Worm (Caenorhabditis elegans) whole organism, young adult: ENCODE measurements around the gene ZK455.5.

Experiments
- B0019.2 ChIP-seq: fragments of 200-800 bp; sonication (Bioruptor generic); conservative IDR thresholded peaks from 2 replicates; pipeline ENCODE4 v1.3.6; 2022; ENCODE audit warnings: missing genetic modification reagents, missing genetic modification characterization, missing compliant biosample characterization
- B0035.1 ChIP-seq: sonication (generic microtip); optimal IDR thresholded peaks from 2 replicates; lab custom pipeline; 2016; ENCODE audit warnings: missing genetic modification characterization, mild to moderate bottlenecking, missing compliant biosample characterization, missing genotype, missing genetic modification reagents
- F22D6.2 ChIP-seq: sonication (generic microtip); optimal IDR thresholded peaks from 2 replicates; lab custom pipeline; 2016; ENCODE audit warnings: mild to moderate bottlenecking, missing genetic modification characterization, missing compliant biosample characterization
- F39B2.1 ChIP-seq: fragments of 200-800 bp; sonication (Bioruptor generic); IDR thresholded peaks from 2 replicates; pipeline ENCODE4 v1.3.6; 2022; ENCODE audit warnings: missing genetic modification reagents, missing genetic modification characterization, missing compliant biosample characterization
- F52B5.7 ChIP-seq: sonication (generic microtip); optimal IDR thresholded peaks from 2 replicates; lab custom pipeline; 2016; ENCODE audit warnings: mild to moderate bottlenecking, missing genetic modification characterization, missing compliant biosample characterization
- F55B11.4 ChIP-seq: sonication (generic microtip); optimal IDR thresholded peaks from 2 replicates; lab custom pipeline; 2016; ENCODE audit warnings: missing compliant biosample characterization, missing genetic modification characterization, borderline replicate concordance; ENCODE audit not compliant: insufficient read depth
- Y53F4B.3 ChIP-seq: fragments of 200-800 bp; sonication (Bioruptor generic); IDR thresholded peaks from 2 replicates; pipeline ENCODE4 v1.3.6; 2022; ENCODE audit warnings: missing genetic modification reagents, missing genetic modification characterization, missing compliant biosample characterization
- Y56A3A.18 ChIP-seq: fragments of 200-800 bp; sonication (Bioruptor generic); IDR thresholded peaks from 2 replicates; pipeline ENCODE4 v1.3.6; 2022; ENCODE audit warnings: missing genetic modification reagents, missing genetic modification characterization, missing compliant biosample characterization
- akir-1 ChIP-seq: fragments of 200-800 bp; sonication (Bioruptor generic); optimal IDR thresholded peaks from 2 replicates; lab custom pipeline; 2018; ENCODE audit warnings: mild to moderate bottlenecking, missing genetic modification characterization, moderate library complexity, missing compliant biosample characterization
- aptf-2 ChIP-seq: fragments of 200-800 bp; sonication (Bioruptor generic); conservative IDR thresholded peaks from 2 replicates; pipeline ENCODE4 v1.3.6; 2022; ENCODE audit warnings: missing genetic modification reagents, missing genetic modification characterization, missing compliant biosample characterization
- bed-2 ChIP-seq: fragments of 200-800 bp; sonication (Bioruptor generic); IDR thresholded peaks from 2 replicates; pipeline ENCODE4 v1.3.6; 2022; ENCODE audit warnings: missing genetic modification reagents, missing genetic modification characterization, missing compliant biosample characterization
- cebp-1 ChIP-seq, 2 experiments: fragments of 200-800 bp in 1 of 2; sonication (Bioruptor generic) in 1 of 2; sonication (generic microtip) in 1 of 2; IDR thresholded peaks in 1 of 2; optimal IDR thresholded peaks in 1 of 2; 2 replicates each; pipeline versions ENCODE4 v1.3.6 to Lab custom; 2017 to 2022; ENCODE audit warnings: missing compliant biosample characterization in 2 of 2, missing genetic modification characterization in 2 of 2, mild to moderate bottlenecking in 1 of 2, missing genetic modification reagents in 1 of 2, moderate library complexity in 1 of 2
- cebp-2 ChIP-seq: fragments of 200-800 bp; sonication (Bioruptor generic); IDR thresholded peaks from 2 replicates; pipeline ENCODE4 v1.3.6; 2022; ENCODE audit warnings: missing genetic modification characterization, missing compliant biosample characterization
- ceh-40 ChIP-seq: fragments of 200-800 bp; sonication (Bioruptor generic); IDR thresholded peaks from 2 replicates; pipeline ENCODE4 v1.3.6; 2022; ENCODE audit warnings: missing genetic modification characterization, missing compliant biosample characterization
- chd-7 ChIP-seq: sonication (generic microtip); optimal IDR thresholded peaks from 2 replicates; lab custom pipeline; 2016; ENCODE audit warnings: mild to moderate bottlenecking, missing genetic modification characterization, moderate library complexity, missing compliant biosample characterization
- die-1 ChIP-seq: sonication (generic microtip); optimal IDR thresholded peaks from 2 replicates; lab custom pipeline; 2016; ENCODE audit warnings: missing genotype, mild to moderate bottlenecking, missing genetic modification characterization, missing compliant biosample characterization
- dpff-1 ChIP-seq: sonication (generic microtip); optimal IDR thresholded peaks from 2 replicates; lab custom pipeline; 2017; ENCODE audit warnings: mild to moderate bottlenecking, missing genetic modification characterization, missing compliant biosample characterization
- egl-44 ChIP-seq: fragments of 200-800 bp; sonication (Bioruptor generic); IDR thresholded peaks from 2 replicates; pipeline ENCODE4 v1.3.6; 2022; ENCODE audit warnings: missing genetic modification reagents, missing genetic modification characterization, missing compliant biosample characterization
- ets-4 ChIP-seq: fragments of 200-800 bp; sonication (Bioruptor generic); optimal IDR thresholded peaks from 2 replicates; lab custom pipeline; 2018; ENCODE audit warnings: mild to moderate bottlenecking, missing genetic modification characterization, missing compliant biosample characterization
- gei-17 ChIP-seq: fragments of 200-800 bp; sonication (Bioruptor generic); optimal IDR thresholded peaks from 2 replicates; lab custom pipeline; 2018; ENCODE audit warnings: mild to moderate bottlenecking, missing genetic modification characterization, missing compliant biosample characterization
- hmg-1.2 ChIP-seq: fragments of 200-800 bp; sonication (Bioruptor generic); IDR thresholded peaks from 2 replicates; pipeline ENCODE4 v1.3.6; 2022; ENCODE audit warnings: missing genetic modification reagents, missing genetic modification characterization, missing compliant biosample characterization
- hsf-1 ChIP-seq: fragments of 200-800 bp; sonication (Bioruptor generic); IDR thresholded peaks from 2 replicates; pipeline ENCODE4 v1.3.6; 2022; ENCODE audit warnings: missing genetic modification reagents, missing genetic modification characterization, missing compliant biosample characterization
- lag-1 ChIP-seq: fragments of 200-800 bp; sonication (Bioruptor generic); IDR thresholded peaks from 2 replicates; pipeline ENCODE4 v1.3.6; 2022; ENCODE audit warnings: missing genetic modification reagents, missing genetic modification characterization, missing compliant biosample characterization
- let-607 ChIP-seq, 2 experiments: fragments of 200-800 bp in 1 of 2; sonication (Bioruptor generic) in 1 of 2; sonication (generic microtip) in 1 of 2; optimal IDR thresholded peaks; 2 replicates each; lab custom pipeline; 2016 to 2018; ENCODE audit warnings: mild to moderate bottlenecking in 2 of 2, missing compliant biosample characterization in 2 of 2, missing genetic modification characterization in 2 of 2, moderate library complexity in 2 of 2, missing genotype in 1 of 2
- lin-26 ChIP-seq: fragments of 200-800 bp; sonication (Bioruptor generic); IDR thresholded peaks from 2 replicates; pipeline ENCODE4 v1.3.6; 2022; ENCODE audit warnings: missing genetic modification reagents, missing genetic modification characterization, missing compliant biosample characterization
- lin-35 ChIP-seq, 3 experiments: fragments of 150-350 bp in 2 of 3; sonication (generic microtip) in 1 of 3; optimal IDR thresholded peaks; 2 replicates each; lab custom pipeline; 2014 to 2018; ENCODE audit warnings: missing biosample characterization in 3 of 3, missing genetic modification characterization in 3 of 3, missing genetic modification reagents in 3 of 3
- lir-1 ChIP-seq: fragments of 200-800 bp; sonication (Bioruptor generic); conservative IDR thresholded peaks from 2 replicates; pipeline ENCODE4 v1.3.6; 2022; ENCODE audit warnings: missing genetic modification reagents, missing genetic modification characterization, missing compliant biosample characterization
- madf-8 ChIP-seq: fragments of 200-800 bp; sonication (Bioruptor generic); conservative IDR thresholded peaks from 2 replicates; pipeline ENCODE4 v1.3.6; 2022; ENCODE audit warnings: missing genetic modification reagents, missing genetic modification characterization, missing compliant biosample characterization
- nfyb-1 ChIP-seq: fragments of 200-800 bp; sonication (Bioruptor generic); IDR thresholded peaks from 2 replicates; pipeline ENCODE4 v1.3.6; 2022; ENCODE audit warnings: missing genetic modification reagents, missing genetic modification characterization, missing compliant biosample characterization
- nhr-120 ChIP-seq: fragments of 200-800 bp; sonication (Bioruptor generic); IDR thresholded peaks from 2 replicates; pipeline ENCODE4 v1.3.6; 2022; ENCODE audit warnings: missing genetic modification characterization, missing compliant biosample characterization
- nhr-27 ChIP-seq: fragments of 200-800 bp; sonication (Bioruptor generic); optimal IDR thresholded peaks from 2 replicates; lab custom pipeline; 2018; ENCODE audit warnings: mild to moderate bottlenecking, missing genetic modification characterization, moderate library complexity, missing compliant biosample characterization
- nhr-80 ChIP-seq: sonication (generic microtip); optimal IDR thresholded peaks from 2 replicates; lab custom pipeline; 2016; ENCODE audit warnings: missing genetic modification characterization, missing compliant biosample characterization
- rec-8 ChIP-seq, 2 experiments: sonication (generic microtip); optimal IDR thresholded peaks; 2 replicates each; lab custom pipeline; 2016; ENCODE audit warnings: mild to moderate bottlenecking in 2 of 2, missing genetic modification characterization in 2 of 2, missing genetic modification reagents in 2 of 2, missing genotype in 2 of 2, missing biosample characterization in 1 of 2, missing compliant biosample characterization in 1 of 2, moderate library complexity in 1 of 2
- sea-2 ChIP-seq: fragments of 200-800 bp; sonication (Bioruptor generic); IDR thresholded peaks from 2 replicates; pipeline ENCODE4 v1.3.6; 2022; ENCODE audit warnings: missing genetic modification characterization, missing compliant biosample characterization
- snpc-1.1 ChIP-seq: sonication (generic microtip); optimal IDR thresholded peaks from 2 replicates; lab custom pipeline; 2017; ENCODE audit warnings: missing genetic modification characterization, mild to moderate bottlenecking, missing compliant biosample characterization, antibody characterized with exemption, moderate library complexity, missing genotype, missing genetic modification reagents; ENCODE audit not compliant: insufficient read depth
- unc-62 ChIP-seq: fragments of 150-350 bp; optimal IDR thresholded peaks from 2 replicates; lab custom pipeline; 2014; ENCODE audit warnings: missing biosample characterization, missing genetic modification reagents, missing genetic modification characterization
- zfh-2 ChIP-seq: fragments of 200-800 bp; sonication (Bioruptor generic); conservative IDR thresholded peaks from 2 replicates; pipeline ENCODE4 v1.3.6; 2022; ENCODE audit warnings: missing genetic modification reagents, missing genetic modification characterization, missing compliant biosample characterization
- ztf-25 ChIP-seq: fragments of 200-800 bp; sonication (Bioruptor generic); IDR thresholded peaks from 2 replicates; pipeline ENCODE4 v1.3.6; 2022; ENCODE audit warnings: missing genetic modification reagents, missing genetic modification characterization, missing compliant biosample characterization
- ztf-26 ChIP-seq: sonication (generic microtip); optimal IDR thresholded peaks from 2 replicates; lab custom pipeline; 2017; ENCODE audit warnings: missing genetic modification characterization, missing compliant biosample characterization
- ztf-28 ChIP-seq: fragments of 200-800 bp; sonication (Bioruptor generic); IDR thresholded peaks from 2 replicates; pipeline ENCODE4 v1.3.6; 2022; ENCODE audit warnings: missing genetic modification reagents, missing genetic modification characterization, missing compliant biosample characterization
- ztf-3 ChIP-seq: fragments of 200-800 bp; sonication (Bioruptor generic); optimal IDR thresholded peaks from 2 replicates; lab custom pipeline; 2018; ENCODE audit warnings: mild to moderate bottlenecking, missing genetic modification characterization, missing compliant biosample characterization

The ZK455.5 gene

DNA sequence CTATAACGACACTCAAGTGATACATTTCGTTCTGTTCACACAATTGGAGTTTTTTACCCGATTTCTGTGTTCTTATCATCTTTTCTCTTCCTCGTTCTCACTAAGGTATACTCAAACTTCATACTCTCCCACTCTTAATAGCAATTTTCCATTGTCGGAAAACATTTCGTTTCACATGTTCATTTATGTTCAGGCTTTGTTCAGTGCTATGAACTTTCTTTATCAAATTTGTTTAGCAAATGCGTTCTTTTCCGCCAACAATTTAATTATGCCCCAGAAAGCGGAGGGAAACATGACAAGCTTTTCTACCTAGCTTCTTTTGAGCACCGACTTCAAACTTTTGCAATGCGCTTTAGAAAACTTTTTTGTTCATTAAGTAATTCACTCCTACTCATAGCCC lies 18.7 kb upstream of the ZK455.5 start:
- TF ChIP-seq sea-2 (no peak), zfh-2 (GFP tag; lab: Robert Waterston, UW) (no peak), madf-8 (GFP tag; lab: Robert Waterston, UW) (no peak), nhr-80 (tag; lab: Kevin White, UChicago) (peak; percentile 8)

DNA sequence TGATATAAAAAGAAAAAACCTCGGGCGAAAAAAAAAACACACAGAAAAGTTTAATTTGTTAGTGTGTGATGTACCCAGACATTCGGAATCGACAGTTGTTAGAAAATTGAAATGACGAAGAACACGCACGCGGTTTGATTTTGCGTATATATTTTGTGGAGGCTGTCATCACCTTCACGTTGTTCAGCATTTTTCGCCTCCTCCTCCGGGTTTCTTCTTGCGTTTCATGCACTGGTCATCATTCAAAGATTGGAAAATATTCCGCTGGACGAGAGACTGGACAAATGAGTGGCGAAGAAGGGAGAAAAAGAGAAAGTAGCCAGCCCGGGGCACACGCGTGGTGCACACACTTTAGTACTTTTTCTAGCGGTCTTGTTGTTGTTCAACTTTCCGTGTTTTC lies 18.2 kb upstream of the ZK455.5 start:
- no peak for TF ChIP-seq nhr-80 (tag; lab: Kevin White, UChicago)
- no peak for TF ChIP-seq F52B5.7
- no peak for TF ChIP-seq F39B2.1
- no peak for TF ChIP-seq cebp-1 (GFP tag; IDR thresholded peaks at IDR 0.05; lab: Robert Waterston, UW)
- TF ChIP-seq cebp-1 (tag; optimal IDR thresholded peaks at IDR 0.05; lab: Kevin White, UChicago): no peak
- no peak for TF ChIP-seq dpff-1 (tag; lab: Kevin White, UChicago)
- TF ChIP-seq cebp-2 (GFP tag; lab: Robert Waterston, UW): no peak
- no peak for TF ChIP-seq nhr-27 (tag; lab: Kevin White, UChicago)
- no peak for TF ChIP-seq bed-2 (GFP tag; lab: Robert Waterston, UW)
- TF ChIP-seq ztf-28 (GFP tag; lab: Robert Waterston, UW): no peak
- no peak for TF ChIP-seq akir-1 (GFP tag; lab: Kevin White, UChicago)
- no peak for TF ChIP-seq F55B11.4 (tag; lab: Kevin White, UChicago)
- no peak for TF ChIP-seq B0019.2 (GFP tag; lab: Robert Waterston, UW)
- no peak for TF ChIP-seq lin-26 (GFP tag; lab: Robert Waterston, UW)
- TF ChIP-seq egl-44: no peak
- TF ChIP-seq F22D6.2: no peak
- TF ChIP-seq B0035.1 (tag; lab: Kevin White, UChicago): no peak
- TF ChIP-seq hsf-1 (GFP tag; lab: Robert Waterston, UW): no peak
- TF ChIP-seq ztf-3 (GFP tag; lab: Kevin White, UChicago): no peak

DNA sequence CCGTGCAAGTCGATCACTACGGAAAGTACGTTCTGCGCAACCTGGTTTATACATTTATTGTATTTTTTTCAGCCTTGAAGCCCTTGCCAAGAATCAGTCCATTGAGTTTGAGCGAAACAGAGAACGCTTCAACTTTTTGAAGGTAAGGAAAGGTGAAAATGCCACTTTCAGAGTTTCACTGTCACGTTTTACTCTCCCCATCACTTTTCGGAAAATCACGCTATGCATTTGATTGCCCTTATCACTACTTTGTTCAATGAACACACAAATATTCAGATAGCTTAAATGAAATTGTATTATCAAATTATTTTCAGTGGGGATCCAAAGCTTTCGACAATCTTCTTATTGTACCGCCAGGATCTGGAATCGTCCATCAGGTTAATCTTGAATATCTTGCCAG lies 13.8 kb upstream of the ZK455.5 start:
- TF ChIP-seq unc-62 (GFP tag; lab: Kevin White, UChicago) (no peak), chd-7 (no peak), nhr-27 (tag; lab: Kevin White, UChicago) (no peak), Y56A3A.18 (GFP tag; lab: Robert Waterston, UW) (no peak), nhr-80 (tag; lab: Kevin White, UChicago) (peak; percentile 17), nhr-120 (GFP tag; lab: Robert Waterston, UW) (no peak), nfyb-1 (GFP tag; lab: Robert Waterston, UW) (no peak)

DNA sequence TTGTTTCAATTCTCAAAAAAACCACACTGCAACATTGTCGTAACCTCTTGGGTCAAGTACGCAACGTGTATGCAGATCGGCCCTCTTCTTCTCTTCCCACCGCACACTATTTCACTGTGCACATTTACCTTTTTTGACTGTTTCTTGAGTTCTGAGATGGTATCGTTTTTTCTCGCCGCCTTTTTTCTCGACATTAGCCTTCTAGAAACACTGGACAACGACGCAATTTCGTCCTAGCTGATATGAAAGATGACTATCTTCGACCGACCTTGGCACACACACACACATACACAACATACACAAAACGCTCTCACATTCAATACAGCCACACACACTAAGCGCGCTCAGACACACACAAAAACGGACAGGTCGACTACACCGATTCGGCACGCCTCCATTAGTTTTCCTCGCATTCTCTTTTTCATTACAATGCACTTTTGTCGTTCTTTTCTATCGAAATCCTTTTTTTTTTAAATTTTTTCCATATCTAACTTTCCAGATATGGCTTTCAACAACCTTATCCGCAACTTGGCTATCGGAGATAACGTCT lies 12.7 kb upstream of the ZK455.5 start, which contains the start of gene aco-1:
TSS of gene aco-1 (plus strand) at position 500 of the 550 bp plus-strand sequence.
- TF ChIP-seq lag-1 (no peak), hmg-1.2 (GFP tag; lab: Robert Waterston, UW) (peak; percentile 3; the same call in 1 of the 2 replicates), ceh-40 (GFP tag; lab: Robert Waterston, UW) (no peak), lin-35 (GFP tag; optimal IDR thresholded peaks at IDR 0.05; lab: Kevin White, UChicago) (no peak), Y53F4B.3 (GFP tag; lab: Robert Waterston, UW) (no peak), nfyb-1 (GFP tag; lab: Robert Waterston, UW) (0 out of 2 replicates have a peak, but pooled peaks have one; percentile 41), aptf-2 (GFP tag; lab: Robert Waterston, UW) (no peak), Y56A3A.18 (GFP tag; lab: Robert Waterston, UW) (no peak), ztf-25 (GFP tag; lab: Robert Waterston, UW) (no peak), let-607 (tag; optimal IDR thresholded peaks at IDR 0.05; lab: Kevin White, UChicago) (peak in 1 of 2 experiments; percentile 33), nhr-120 (GFP tag; lab: Robert Waterston, UW) (no peak), nhr-27 (tag; lab: Kevin White, UChicago) (no peak), ztf-26 (tag; lab: Kevin White, UChicago) (no peak), die-1 (tag; lab: Kevin White, UChicago) (no peak), dpff-1 (tag; lab: Kevin White, UChicago) (no peak), madf-8 (GFP tag; lab: Robert Waterston, UW) (no peak), gei-17 (GFP tag; lab: Kevin White, UChicago) (peak; percentile 25), rec-8 (tag; optimal IDR thresholded peaks at IDR 0.05; lab: Kevin White, UChicago) (no peak), ets-4 (GFP tag; lab: Kevin White, UChicago) (no peak), snpc-1.1 (tag; lab: Kevin White, UChicago) (no peak), lir-1 (GFP tag; lab: Robert Waterston, UW) (no peak), unc-62 (GFP tag; lab: Kevin White, UChicago) (no peak)
